Fruit fly (Drosophila melanogaster): Measurements from ENCODE around the gene cal1.
A peak's percentile ranks its signal among the peaks of the same experiment; 100 is the strongest.

cal1 gene

dm6 chr3R:17087977-17088618 lies at the start of gene cal1:
Gene cal1 (plus strand): TSS chr3R:17088280.
- TF ChIP-seq Clk (GFP tag; optimal IDR thresholded peaks at IDR 0.05): no peak
- TF ChIP-seq CG5204 (GFP tag; optimal IDR thresholded peaks at IDR 0.05): no peak
- TF ChIP-seq Hr96 (GFP tag; optimal IDR thresholded peaks at IDR 0.05): no peak
- no peak for TF ChIP-seq cnc (optimal IDR thresholded peaks at IDR 0.05)
- TF ChIP-seq Mnt (GFP tag; optimal IDR thresholded peaks at IDR 0.05): no peak
- TF ChIP-seq CG7045 (GFP tag; optimal IDR thresholded peaks at IDR 0.05): no peak
- no peak for TF ChIP-seq CG14711 (tag; optimal IDR thresholded peaks at IDR 0.05)
- no peak for TF ChIP-seq cic (GFP tag; optimal IDR thresholded peaks at IDR 0.05)
- no peak for TF ChIP-seq tj (GFP tag; optimal IDR thresholded peaks at IDR 0.05)
- no peak for TF ChIP-seq pad (GFP tag; optimal IDR thresholded peaks at IDR 0.05)
- TF ChIP-seq toe (GFP tag; optimal IDR thresholded peaks at IDR 0.05): no peak
- TF ChIP-seq CG11617 (GFP tag; optimal IDR thresholded peaks at IDR 0.05): no peak
- TF ChIP-seq CG1620 (GFP tag; optimal IDR thresholded peaks at IDR 0.05): no peak
- TF ChIP-seq ovo (GFP tag; optimal IDR thresholded peaks at IDR 0.05): no peak
- no peak for TF ChIP-seq bab1 (GFP tag; optimal IDR thresholded peaks at IDR 0.05)
- no peak for TF ChIP-seq kay (GFP tag; ENCODE audit: borderline replicate concordance)

DNA sequence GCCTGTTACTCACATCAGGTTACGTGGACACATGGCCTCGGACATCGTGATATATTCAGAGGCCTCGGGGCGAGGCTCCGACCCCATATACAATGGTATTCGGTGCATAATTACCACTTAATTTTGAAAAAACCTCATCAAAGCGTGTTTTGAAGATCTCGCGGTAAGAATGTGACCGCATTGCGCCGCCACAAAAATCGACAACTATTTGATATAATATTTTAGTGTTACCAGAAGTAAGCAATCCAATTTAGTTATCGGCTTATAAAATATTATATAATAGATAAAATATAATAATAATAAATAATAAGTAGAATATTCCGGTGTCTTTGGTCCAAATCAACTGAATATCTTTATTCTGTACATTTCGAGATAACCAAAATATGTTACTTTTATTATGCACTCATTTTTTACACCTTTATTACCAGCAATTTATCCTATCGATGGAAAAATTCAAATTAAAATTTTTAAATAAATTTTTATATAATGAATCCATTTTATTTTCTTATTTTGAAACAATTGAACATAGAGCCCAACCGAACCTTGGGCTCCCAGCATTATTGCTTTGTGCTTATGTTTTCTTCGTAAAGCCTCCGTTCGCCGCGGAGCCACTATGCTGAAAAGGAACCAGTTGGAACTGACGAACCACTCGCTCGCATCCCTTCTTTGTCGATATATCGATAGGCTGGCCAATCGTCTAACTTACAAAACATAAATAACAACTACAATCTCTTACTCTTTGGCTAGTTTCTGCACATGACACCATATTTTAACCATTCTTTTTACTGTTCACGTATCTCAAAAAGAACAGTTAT lies 47.9 kb upstream of the cal1 start, which contains the start of the genes CG18213 and Trm7-32:
Gene CG18213 (minus strand): TSS at position 211 of the 815 bp plus-strand sequence.
Gene Trm7-32 (plus strand): TSS at position 690 of the 815 bp plus-strand sequence.
- TF ChIP-seq kay (GFP tag; ENCODE audit: borderline replicate concordance): no peak
- no peak for TF ChIP-seq CG7101 (tag; optimal IDR thresholded peaks at IDR 0.05)
- peak; percentile 2 for TF ChIP-seq tj (GFP tag; optimal IDR thresholded peaks at IDR 0.05)
- peak; percentile 2 for TF ChIP-seq bab1 (GFP tag; optimal IDR thresholded peaks at IDR 0.05)
- TF ChIP-seq Mnt (GFP tag; optimal IDR thresholded peaks at IDR 0.05): peak; percentile 48
- TF ChIP-seq toe (GFP tag; optimal IDR thresholded peaks at IDR 0.05): peak; percentile 19
- no peak for TF ChIP-seq CG5204 (GFP tag; optimal IDR thresholded peaks at IDR 0.05)

DNA sequence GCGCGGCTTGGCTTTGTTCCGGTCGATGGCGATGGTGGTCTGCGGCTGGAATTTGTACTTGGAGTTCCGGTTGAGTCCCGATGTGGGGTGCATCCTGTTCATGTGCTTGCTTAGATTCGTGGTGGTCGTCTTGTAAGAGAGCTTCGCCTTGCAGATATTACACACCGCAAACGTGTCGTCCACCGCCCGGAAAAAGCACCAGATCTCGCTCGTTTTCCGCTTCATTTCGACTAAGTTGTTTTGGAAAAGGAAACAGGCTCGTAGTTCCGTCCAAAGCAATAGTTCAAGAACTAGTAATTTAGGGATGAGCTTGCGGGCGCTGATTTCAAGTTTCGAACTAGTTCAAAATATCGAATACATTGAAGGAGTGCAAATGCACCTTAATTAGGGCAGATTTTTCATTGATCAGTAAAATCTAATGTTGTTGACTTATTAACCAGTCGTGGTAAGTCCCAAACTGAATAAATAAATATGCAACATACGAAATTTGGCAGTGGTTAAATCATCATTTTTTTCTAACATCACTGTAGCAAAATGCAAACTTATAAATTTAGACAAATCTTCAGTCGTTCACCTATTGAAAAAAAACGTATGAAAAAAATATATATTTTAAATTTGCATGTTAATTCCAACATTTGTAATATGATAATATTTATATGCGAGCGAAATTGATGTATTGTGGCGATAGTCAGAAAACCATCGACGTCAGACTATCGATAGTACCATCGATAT lies 45.1 kb upstream of the cal1 start, which contains the start of the genes bdwf and Patr-1:
Gene bdwf (minus strand): TSS at position 299 of the 732 bp plus-strand sequence.
Gene Patr-1 (plus strand): TSS at position 727 of the 732 bp plus-strand sequence.
- TF ChIP-seq CG7045 (GFP tag; optimal IDR thresholded peaks at IDR 0.05) (no peak), CG33017 (tag; optimal IDR thresholded peaks at IDR 0.05) (no peak), CG11617 (GFP tag; optimal IDR thresholded peaks at IDR 0.05) (peak; percentile 38), CG14711 (tag; optimal IDR thresholded peaks at IDR 0.05) (peak; percentile 2), kay (GFP tag; ENCODE audit: borderline replicate concordance) (peak; percentile 38), Clk (GFP tag; optimal IDR thresholded peaks at IDR 0.05) (no peak), CG1620 (GFP tag; optimal IDR thresholded peaks at IDR 0.05) (peak; percentile 41), tj (GFP tag; optimal IDR thresholded peaks at IDR 0.05) (peak; percentile 95), cic (GFP tag; optimal IDR thresholded peaks at IDR 0.05) (no peak), ovo (GFP tag; optimal IDR thresholded peaks at IDR 0.05) (no peak), Mnt (GFP tag; optimal IDR thresholded peaks at IDR 0.05) (peak; percentile 17), cnc (optimal IDR thresholded peaks at IDR 0.05) (no peak), pad (GFP tag; optimal IDR thresholded peaks at IDR 0.05) (peak; percentile 31), bab1 (GFP tag; optimal IDR thresholded peaks at IDR 0.05) (no peak), CG5204 (GFP tag; optimal IDR thresholded peaks at IDR 0.05) (peak; percentile 50), Hr96 (GFP tag; optimal IDR thresholded peaks at IDR 0.05) (no peak), CG7101 (tag; optimal IDR thresholded peaks at IDR 0.05) (no peak), toe (GFP tag; optimal IDR thresholded peaks at IDR 0.05) (no peak), CG12768 (GFP tag; optimal IDR thresholded peaks at IDR 0.05) (no peak), Crg-1 (GFP tag; optimal IDR thresholded peaks at IDR 0.05) (peak; percentile 11)

- TF ChIP-seq kay (GFP tag; ENCODE audit: borderline replicate concordance) (no peak), pad (GFP tag; optimal IDR thresholded peaks at IDR 0.05) (no peak), CG5204 (GFP tag; optimal IDR thresholded peaks at IDR 0.05) (no peak), CG14711 (tag; optimal IDR thresholded peaks at IDR 0.05) (no peak), ovo (GFP tag; optimal IDR thresholded peaks at IDR 0.05) (no peak), Hr96 (GFP tag; optimal IDR thresholded peaks at IDR 0.05) (no peak), tj (GFP tag; optimal IDR thresholded peaks at IDR 0.05) (no peak), CG7101 (tag; optimal IDR thresholded peaks at IDR 0.05) (no peak), cic (GFP tag; optimal IDR thresholded peaks at IDR 0.05) (no peak), CG7045 (GFP tag; optimal IDR thresholded peaks at IDR 0.05) (no peak), Mnt (GFP tag; optimal IDR thresholded peaks at IDR 0.05) (no peak), CG11617 (GFP tag; optimal IDR thresholded peaks at IDR 0.05) (no peak), CG1620 (GFP tag; optimal IDR thresholded peaks at IDR 0.05) (no peak), cnc (optimal IDR thresholded peaks at IDR 0.05) (no peak), bab1 (GFP tag; optimal IDR thresholded peaks at IDR 0.05) (no peak), Clk (GFP tag; optimal IDR thresholded peaks at IDR 0.05) (no peak), CG12768 (GFP tag; optimal IDR thresholded peaks at IDR 0.05) (no peak), CG33017 (tag; optimal IDR thresholded peaks at IDR 0.05) (no peak), Crg-1 (GFP tag; optimal IDR thresholded peaks at IDR 0.05) (no peak)
Observed at dm6 chr3R:17043570-17043923, 44.5 kb upstream of the cal1 start.

dm6 chr3R:17048867-17049266 lies 39.2 kb upstream of the cal1 start:
- no peak for TF ChIP-seq Mnt (GFP tag; optimal IDR thresholded peaks at IDR 0.05)
- no peak for TF ChIP-seq CG33017 (tag; optimal IDR thresholded peaks at IDR 0.05)
- no peak for TF ChIP-seq tj (GFP tag; optimal IDR thresholded peaks at IDR 0.05)
- no peak for TF ChIP-seq kay (GFP tag; ENCODE audit: borderline replicate concordance)
- no peak for TF ChIP-seq Clk (GFP tag; optimal IDR thresholded peaks at IDR 0.05)
- no peak for TF ChIP-seq cic (GFP tag; optimal IDR thresholded peaks at IDR 0.05)
- TF ChIP-seq Hr96 (GFP tag; optimal IDR thresholded peaks at IDR 0.05): no peak
- no peak for TF ChIP-seq CG5204 (GFP tag; optimal IDR thresholded peaks at IDR 0.05)
- no peak for TF ChIP-seq CG7045 (GFP tag; optimal IDR thresholded peaks at IDR 0.05)
- no peak for TF ChIP-seq CG12768 (GFP tag; optimal IDR thresholded peaks at IDR 0.05)
- TF ChIP-seq CG14711 (tag; optimal IDR thresholded peaks at IDR 0.05): no peak
- TF ChIP-seq bab1 (GFP tag; optimal IDR thresholded peaks at IDR 0.05): no peak
- TF ChIP-seq cnc (optimal IDR thresholded peaks at IDR 0.05): no peak
- no peak for TF ChIP-seq CG7101 (tag; optimal IDR thresholded peaks at IDR 0.05)
- TF ChIP-seq Crg-1 (GFP tag; optimal IDR thresholded peaks at IDR 0.05): no peak

Data from whole organism, adult.